Worm (Caenorhabditis elegans) whole organism, mixed stage, embryonic: ENCODE data around the gene R12B2.7.

ENCODE experiments used
- ceh-39 ChIP-seq: fragments of 150-350 bp; optimal IDR thresholded peaks from 2 replicates; lab custom pipeline; 2014; ENCODE audit warnings: missing biosample characterization, missing genetic modification characterization
- hlh-1 ChIP-seq: fragments of 150-350 bp; optimal IDR thresholded peaks from 2 replicates; lab custom pipeline; 2014; ENCODE audit warnings: missing biosample characterization, missing genetic modification reagents, missing genetic modification characterization
- nhr-12 ChIP-seq: fragments of 150-350 bp; optimal IDR thresholded peaks from 2 replicates; lab custom pipeline; 2014; ENCODE audit warnings: missing biosample characterization, missing genetic modification characterization

DNA sequence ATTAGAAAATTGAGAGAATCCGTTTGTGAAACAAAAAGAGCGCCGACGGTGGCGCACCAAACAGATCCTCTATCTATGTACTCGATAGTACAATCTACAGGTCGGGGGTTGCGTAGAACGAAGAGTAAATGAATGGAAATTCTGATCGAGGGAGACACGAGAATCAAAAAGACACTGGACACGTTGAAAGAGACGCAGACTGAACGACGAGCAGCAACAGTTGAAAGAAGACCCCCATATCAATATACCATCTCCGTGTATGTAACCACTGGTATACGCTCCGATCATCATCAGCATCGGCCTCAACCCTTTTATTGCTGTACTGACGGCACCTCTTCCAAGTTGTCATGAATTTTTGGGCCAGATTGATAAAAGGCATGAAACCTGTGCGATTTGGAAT, 21.4 kb downstream of the R12B2.7 start:
- TF ChIP-seq nhr-12: no peak
- no peak for TF ChIP-seq ceh-39
- TF ChIP-seq hlh-1: no peak
